Worm (Caenorhabditis elegans) whole organism, young adult: ENCODE measurements around the gene klp-3.

ENCODE experiments used
- B0261.1 ChIP-seq: sonication (generic microtip); optimal IDR thresholded peaks from 2 replicates; lab custom pipeline; 2016; ENCODE audit warnings: mild to moderate bottlenecking, missing genetic modification characterization, moderate library complexity, missing compliant biosample characterization
- D2030.7 ChIP-seq: fragments of 200-800 bp; sonication (Bioruptor generic); IDR thresholded peaks from 2 replicates; pipeline ENCODE4 v1.3.6; 2022; ENCODE audit warnings: missing genetic modification reagents, missing genetic modification characterization, missing compliant biosample characterization
- F49E8.2 ChIP-seq: sonication (generic microtip); optimal IDR thresholded peaks from 3 replicates; lab custom pipeline; 2017; ENCODE audit warnings: missing genetic modification characterization, mild to moderate bottlenecking, missing compliant biosample characterization, antibody characterized with exemption, moderate library complexity; ENCODE audit not compliant: insufficient read depth
- F52B5.7 ChIP-seq: sonication (generic microtip); optimal IDR thresholded peaks from 2 replicates; lab custom pipeline; 2016; ENCODE audit warnings: mild to moderate bottlenecking, missing genetic modification characterization, missing compliant biosample characterization
- F55B11.4 ChIP-seq: sonication (generic microtip); optimal IDR thresholded peaks from 2 replicates; lab custom pipeline; 2016; ENCODE audit warnings: missing compliant biosample characterization, missing genetic modification characterization, borderline replicate concordance; ENCODE audit not compliant: insufficient read depth
- F57A8.1 ChIP-seq: fragments of 200-800 bp; sonication (Bioruptor generic); optimal IDR thresholded peaks from 2 replicates; lab custom pipeline; 2018; ENCODE audit warnings: mild to moderate bottlenecking, missing genetic modification characterization, moderate library complexity, missing compliant biosample characterization
- K11D2.4 ChIP-seq: fragments of 200-800 bp; sonication (Bioruptor generic); IDR thresholded peaks from 2 replicates; pipeline ENCODE4 v1.3.6; 2022; ENCODE audit warnings: missing genetic modification reagents, missing genetic modification characterization, missing compliant biosample characterization
- K12H6.12 ChIP-seq: fragments of 200-800 bp; sonication (Bioruptor generic); optimal IDR thresholded peaks from 2 replicates; lab custom pipeline; 2018; ENCODE audit warnings: mild to moderate bottlenecking, missing genetic modification characterization, missing compliant biosample characterization
- T07F8.4 ChIP-seq: sonication (generic microtip); optimal IDR thresholded peaks from 2 replicates; lab custom pipeline; 2016; ENCODE audit warnings: mild to moderate bottlenecking, missing genetic modification characterization, moderate library complexity, missing compliant biosample characterization
- Y53F4B.3 ChIP-seq: fragments of 200-800 bp; sonication (Bioruptor generic); IDR thresholded peaks from 2 replicates; pipeline ENCODE4 v1.3.6; 2022; ENCODE audit warnings: missing genetic modification reagents, missing genetic modification characterization, missing compliant biosample characterization
- Y53G8AR.9 ChIP-seq: fragments of 200-800 bp; sonication (Bioruptor generic); conservative IDR thresholded peaks from 2 replicates; pipeline ENCODE4 v1.3.6; 2022; ENCODE audit warnings: missing genetic modification reagents, missing genetic modification characterization, missing compliant biosample characterization
- ZK185.1 ChIP-seq: sonication (generic microtip); optimal IDR thresholded peaks from 2 replicates; lab custom pipeline; 2016; ENCODE audit warnings: mild to moderate bottlenecking, missing genetic modification characterization, missing compliant biosample characterization; ENCODE audit not compliant: poor library complexity, severe bottlenecking
- attf-3 ChIP-seq: fragments of 200-800 bp; sonication (Bioruptor generic); conservative IDR thresholded peaks from 2 replicates; pipeline ENCODE4 v1.3.6; 2022; ENCODE audit warnings: missing genetic modification reagents, missing genetic modification characterization, missing compliant biosample characterization
- attf-5 ChIP-seq: fragments of 200-800 bp; sonication (Bioruptor generic); optimal IDR thresholded peaks from 2 replicates; lab custom pipeline; 2018; ENCODE audit warnings: mild to moderate bottlenecking, missing genetic modification characterization, missing compliant biosample characterization
- bed-1 ChIP-seq: fragments of 200-800 bp; sonication (Bioruptor generic); IDR thresholded peaks from 2 replicates; pipeline ENCODE4 v1.3.6; 2022; ENCODE audit warnings: missing genetic modification reagents, missing genetic modification characterization, missing compliant biosample characterization
- bed-2 ChIP-seq: fragments of 200-800 bp; sonication (Bioruptor generic); IDR thresholded peaks from 2 replicates; pipeline ENCODE4 v1.3.6; 2022; ENCODE audit warnings: missing genetic modification reagents, missing genetic modification characterization, missing compliant biosample characterization
- ceh-91 ChIP-seq: fragments of 200-800 bp; sonication (Bioruptor generic); IDR thresholded peaks from 2 replicates; pipeline ENCODE4 v1.3.6; 2022; ENCODE audit warnings: missing genetic modification reagents, missing genetic modification characterization, missing compliant biosample characterization
- dox-1 ChIP-seq: fragments of 200-800 bp; sonication (Bioruptor generic); IDR thresholded peaks from 2 replicates; pipeline ENCODE4 v1.3.6; 2022; ENCODE audit warnings: missing genetic modification reagents, missing genetic modification characterization, missing compliant biosample characterization
- dpl-1 ChIP-seq: fragments of 150-350 bp; optimal IDR thresholded peaks from 2 replicates; lab custom pipeline; 2014; ENCODE audit warnings: missing biosample characterization, missing genetic modification reagents, missing genetic modification characterization
- egl-44 ChIP-seq: fragments of 200-800 bp; sonication (Bioruptor generic); IDR thresholded peaks from 2 replicates; pipeline ENCODE4 v1.3.6; 2022; ENCODE audit warnings: missing genetic modification reagents, missing genetic modification characterization, missing compliant biosample characterization
- egrh-3 ChIP-seq: fragments of 200-800 bp; sonication (Bioruptor generic); IDR thresholded peaks from 2 replicates; pipeline ENCODE4 v1.3.6; 2022; ENCODE audit warnings: missing genetic modification reagents, missing genetic modification characterization, missing compliant biosample characterization
- ets-4 ChIP-seq: fragments of 200-800 bp; sonication (Bioruptor generic); optimal IDR thresholded peaks from 2 replicates; lab custom pipeline; 2018; ENCODE audit warnings: mild to moderate bottlenecking, missing genetic modification characterization, missing compliant biosample characterization
- let-607 ChIP-seq, 2 experiments: fragments of 200-800 bp in 1 of 2; sonication (Bioruptor generic) in 1 of 2; sonication (generic microtip) in 1 of 2; optimal IDR thresholded peaks; 2 replicates each; lab custom pipeline; 2016 to 2018; ENCODE audit warnings: mild to moderate bottlenecking in 2 of 2, missing compliant biosample characterization in 2 of 2, missing genetic modification characterization in 2 of 2, moderate library complexity in 2 of 2, missing genotype in 1 of 2
- lsy-27 ChIP-seq: sonication (generic microtip); optimal IDR thresholded peaks from 2 replicates; lab custom pipeline; 2017; ENCODE audit warnings: missing genetic modification characterization, mild to moderate bottlenecking, missing compliant biosample characterization, antibody characterized with exemption, missing genotype, borderline replicate concordance; ENCODE audit not compliant: insufficient read depth
- madf-6 ChIP-seq: fragments of 200-800 bp; sonication (Bioruptor generic); IDR thresholded peaks from 2 replicates; pipeline ENCODE4 v1.3.6; 2022; ENCODE audit warnings: missing genetic modification reagents, missing genetic modification characterization, missing compliant biosample characterization
- mes-4 ChIP-seq: sonication (generic microtip); optimal IDR thresholded peaks from 2 replicates; lab custom pipeline; 2016; ENCODE audit warnings: missing genotype, missing genetic modification characterization, missing compliant biosample characterization
- mxl-1 ChIP-seq: sonication (generic microtip); optimal IDR thresholded peaks from 2 replicates; lab custom pipeline; 2016; ENCODE audit warnings: missing genetic modification characterization, missing compliant biosample characterization
- nfyb-1 ChIP-seq: fragments of 200-800 bp; sonication (Bioruptor generic); IDR thresholded peaks from 2 replicates; pipeline ENCODE4 v1.3.6; 2022; ENCODE audit warnings: missing genetic modification reagents, missing genetic modification characterization, missing compliant biosample characterization
- nhr-120 ChIP-seq: fragments of 200-800 bp; sonication (Bioruptor generic); IDR thresholded peaks from 2 replicates; pipeline ENCODE4 v1.3.6; 2022; ENCODE audit warnings: missing genetic modification characterization, missing compliant biosample characterization
- nhr-27 ChIP-seq: fragments of 200-800 bp; sonication (Bioruptor generic); optimal IDR thresholded peaks from 2 replicates; lab custom pipeline; 2018; ENCODE audit warnings: mild to moderate bottlenecking, missing genetic modification characterization, moderate library complexity, missing compliant biosample characterization
- nhr-80 ChIP-seq: sonication (generic microtip); optimal IDR thresholded peaks from 2 replicates; lab custom pipeline; 2016; ENCODE audit warnings: missing genetic modification characterization, missing compliant biosample characterization
- pha-4 ChIP-seq: fragments of 150-350 bp; sonication (generic microtip); optimal IDR thresholded peaks from 2 replicates; lab custom pipeline; 2014; ENCODE audit warnings: missing biosample characterization, missing genetic modification reagents, missing genetic modification characterization
- snpc-3.4 ChIP-seq: sonication (generic microtip); optimal IDR thresholded peaks from 2 replicates; lab custom pipeline; 2017; ENCODE audit warnings: missing genetic modification characterization, mild to moderate bottlenecking, missing compliant biosample characterization, antibody characterized with exemption, moderate library complexity, missing genotype, missing genetic modification reagents
- somi-1 ChIP-seq: fragments of 200-800 bp; sonication (Bioruptor generic); optimal IDR thresholded peaks from 2 replicates; lab custom pipeline; 2018; ENCODE audit warnings: mild to moderate bottlenecking, missing genetic modification characterization, missing compliant biosample characterization
- tbx-9 ChIP-seq: sonication (generic microtip); optimal IDR thresholded peaks from 2 replicates; lab custom pipeline; 2016; ENCODE audit warnings: borderline replicate concordance, missing genetic modification characterization, inconsistent platforms, missing compliant biosample characterization

klp-3 gene

DNA sequence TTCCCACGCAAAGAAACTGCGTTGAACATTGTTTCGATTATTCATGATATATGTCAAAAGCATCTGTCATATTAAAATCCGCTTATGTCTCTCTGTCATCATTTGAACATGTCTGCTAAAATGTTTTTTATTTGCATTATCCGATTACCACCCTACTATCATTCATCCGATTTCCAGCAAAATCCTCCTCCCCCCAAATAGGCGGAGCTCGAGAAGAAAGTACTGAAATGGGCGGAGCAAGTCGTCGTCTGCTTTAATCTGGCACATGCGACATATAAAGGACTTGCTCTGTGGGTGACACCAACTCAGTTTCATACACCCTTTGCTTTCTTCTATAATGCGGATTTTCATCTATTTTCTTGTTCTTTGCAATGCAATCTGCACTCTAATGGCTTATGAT lies 10.1 kb upstream of the klp-3 start, which contains the start of gene T09A5.14:
Gene T09A5.14, plus strand, starts transcription at position 301 of the 400 bp plus-strand sequence.
- TF ChIP-seq F52B5.7 (tag; lab: Kevin White, UChicago): no peak
- TF ChIP-seq F57A8.1: no peak
- TF ChIP-seq dox-1 (GFP tag; lab: Robert Waterston, UW): no peak
- TF ChIP-seq Y53F4B.3: no peak
- TF ChIP-seq nhr-27 (tag; lab: Kevin White, UChicago): no peak
- no peak for TF ChIP-seq ZK185.1 (tag; lab: Kevin White, UChicago)
- TF ChIP-seq F49E8.2: no peak
- no peak for TF ChIP-seq let-607 (tag; optimal IDR thresholded peaks at IDR 0.05; lab: Kevin White, UChicago)
- TF ChIP-seq mxl-1: no peak
- no peak for TF ChIP-seq attf-3 (GFP tag; lab: Robert Waterston, UW)
- no peak for TF ChIP-seq dpl-1 (GFP tag; lab: Kevin White, UChicago)
- no peak for TF ChIP-seq nhr-80 (tag; lab: Kevin White, UChicago)

DNA sequence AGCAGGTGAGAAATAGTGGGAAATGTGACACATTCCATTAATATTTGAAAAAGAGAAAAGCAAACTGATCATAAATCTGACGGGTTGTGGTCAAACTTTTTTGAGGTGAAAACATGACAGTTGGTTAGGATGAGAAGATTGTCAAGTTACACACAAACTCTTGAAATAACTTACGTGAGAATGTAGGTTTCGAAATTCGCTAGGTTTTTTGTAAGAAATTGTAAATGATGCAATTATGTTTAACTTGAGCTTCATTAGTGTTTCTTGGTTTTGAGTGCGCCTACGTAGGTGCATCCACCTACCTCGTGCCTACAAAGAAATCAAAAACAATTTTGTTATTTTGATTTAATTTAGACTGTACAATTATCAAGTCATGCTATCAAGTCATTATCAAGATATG lies 6.8 kb upstream of the klp-3 start, which contains the start of gene cex-2:
Gene cex-2, minus strand, starts transcription at position 101 of the 400 bp plus-strand sequence.
- TF ChIP-seq lsy-27 (no peak), madf-6 (GFP tag; lab: Robert Waterston, UW) (no peak), D2030.7 (GFP tag; lab: Robert Waterston, UW) (no peak), bed-2 (GFP tag; lab: Robert Waterston, UW) (no peak), Y53G8AR.9 (GFP tag; lab: Robert Waterston, UW) (no peak), egl-44 (GFP tag; lab: Robert Waterston, UW) (no peak), K11D2.4 (GFP tag; lab: Robert Waterston, UW) (no peak), B0261.1 (tag; lab: Kevin White, UChicago) (no peak), egrh-3 (GFP tag; lab: Robert Waterston, UW) (no peak), bed-1 (GFP tag; lab: Robert Waterston, UW) (no peak), mes-4 (tag; lab: Kevin White, UChicago) (no peak), ceh-91 (GFP tag; lab: Robert Waterston, UW) (no peak), tbx-9 (tag; lab: Kevin White, UChicago) (no peak), snpc-3.4 (no peak), attf-5 (no peak), ets-4 (GFP tag; lab: Kevin White, UChicago) (no peak), nhr-120 (GFP tag; lab: Robert Waterston, UW) (no peak)

DNA sequence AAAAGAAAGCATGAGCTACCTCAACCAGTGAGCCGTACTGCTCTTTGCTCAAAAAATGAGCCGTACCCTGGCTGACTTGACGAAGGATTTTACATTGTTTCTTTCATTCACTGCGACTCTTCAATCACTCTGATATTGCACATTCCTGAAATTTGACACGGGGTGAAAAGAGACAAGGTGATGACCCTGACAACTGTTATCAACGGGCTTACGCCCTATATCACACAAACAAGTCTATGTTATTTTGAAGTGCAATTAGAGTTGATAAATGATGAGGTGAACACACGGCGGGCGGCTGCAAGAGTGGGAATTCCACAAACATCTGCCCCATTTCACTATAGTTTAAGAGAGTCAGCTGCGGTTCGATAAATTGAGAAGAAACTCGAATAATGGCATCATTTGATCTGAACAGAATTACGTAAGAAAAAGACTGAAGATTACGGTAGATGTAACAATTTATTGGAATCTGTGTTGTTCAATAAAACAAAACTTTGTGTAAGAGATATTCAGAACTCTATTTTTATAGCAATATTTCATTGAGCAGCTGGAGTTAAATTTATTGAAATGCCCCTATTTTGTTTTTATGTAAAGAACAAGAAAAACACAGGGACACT lies 5.4 kb upstream of the klp-3 start:
- TF ChIP-seq K12H6.12 (tag; lab: Kevin White, UChicago) (peak; percentile 61), T07F8.4 (no peak), somi-1 (GFP tag; lab: Kevin White, UChicago) (peak; percentile 40), pha-4 (tag; lab: Kevin White, UChicago) (no peak), F55B11.4 (no peak), nfyb-1 (0 out of 2 replicates have a peak, but pooled peaks have one; percentile 7)
